Worm (Caenorhabditis elegans) whole organism, midembryonic: ENCODE results near the gene hpo-28.

Experiments
- T22C8.4 ChIP-seq: fragments of 200-800 bp; sonication (Bioruptor generic); IDR thresholded peaks from 2 replicates; pipeline ENCODE4 v1.3.6; 2022; ENCODE audit warnings: missing genetic modification characterization, missing compliant biosample characterization
- flt-1 ChIP-seq: fragments of 200-800 bp; sonication (Bioruptor generic); IDR thresholded peaks from 2 replicates; pipeline ENCODE4 v1.3.6; 2022; ENCODE audit warnings: missing genetic modification characterization, missing compliant biosample characterization
- ref-1 ChIP-seq: fragments of 200-800 bp; sonication (Bioruptor generic); conservative IDR thresholded peaks from 2 replicates; pipeline ENCODE4 v1.3.6; 2022; ENCODE audit warnings: missing genetic modification reagents, missing genetic modification characterization, missing compliant biosample characterization
- tab-1 ChIP-seq: fragments of 200-800 bp; sonication (Bioruptor generic); IDR thresholded peaks from 2 replicates; pipeline ENCODE4 v1.3.6; 2022; ENCODE audit warnings: missing genetic modification characterization, missing compliant biosample characterization
- ztf-23 ChIP-seq: fragments of 200-800 bp; sonication (Bioruptor generic); IDR thresholded peaks from 2 replicates; pipeline ENCODE4 v1.3.6; 2022; ENCODE audit warnings: missing genetic modification reagents, missing genetic modification characterization, missing compliant biosample characterization

DNA sequence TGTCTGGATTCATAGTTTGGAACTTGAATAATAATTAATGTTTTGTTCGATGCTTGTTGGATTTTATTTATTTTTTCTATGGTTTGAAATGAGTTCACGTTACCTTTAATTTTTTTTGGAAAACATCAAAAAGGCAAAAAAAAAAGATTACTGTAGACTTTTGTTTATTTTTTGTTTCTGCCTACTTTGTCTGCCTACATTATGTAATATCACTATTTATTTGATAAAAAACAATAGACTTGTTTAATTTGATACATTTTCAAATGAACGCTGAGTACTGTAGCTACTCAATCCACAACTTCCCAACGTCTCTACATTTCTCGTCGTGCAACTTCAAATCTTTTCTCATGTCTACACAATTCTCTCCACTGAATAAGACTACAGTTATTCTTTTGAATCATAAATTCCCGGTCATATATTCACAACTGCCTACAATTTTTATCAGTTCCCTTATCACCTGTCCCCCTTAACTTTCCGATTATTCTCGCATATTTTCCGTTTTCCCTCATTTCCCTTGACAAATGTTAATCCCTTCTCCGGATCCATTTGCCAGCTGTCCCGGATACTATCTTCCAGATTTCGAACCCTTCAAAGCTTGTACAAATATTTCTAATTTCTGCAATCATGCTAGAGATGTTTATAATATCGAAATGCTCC is 22.0 kb upstream of the hpo-28 start, which contains the start of the genes B0244.9 and B0244.7:
- TF ChIP-seq ref-1 (GFP tag; lab: Robert Waterston, UW) (no peak), flt-1 (GFP tag; lab: Robert Waterston, UW) (no peak), T22C8.4 (GFP tag; lab: Robert Waterston, UW) (no peak), ztf-23 (GFP tag; lab: Robert Waterston, UW) (no peak), tab-1 (no peak)
